Worm (Caenorhabditis elegans): ENCODE results near the gene C24H10.4.

ce11 chrX:5098935-5099334 lies 39.9 kb upstream of the C24H10.4 start:
- TF ChIP-seq skn-1 (tag; optimal IDR thresholded peaks at IDR 0.05) (no peak), blmp-1 (tag; optimal IDR thresholded peaks at IDR 0.05) (peak; percentile 98), pqm-1 (tag; optimal IDR thresholded peaks at IDR 0.05) (no peak), nhr-28 (tag; optimal IDR thresholded peaks at IDR 0.05) (no peak), ces-1 (GFP tag; optimal IDR thresholded peaks at IDR 0.05) (no peak), nhr-47 (tag; optimal IDR thresholded peaks at IDR 0.05) (no peak), nhr-76 (tag; optimal IDR thresholded peaks at IDR 0.05) (no peak), sptf-1 (tag; optimal IDR thresholded peaks at IDR 0.05) (no peak), fkh-10 (GFP tag; optimal IDR thresholded peaks at IDR 0.05) (no peak), nhr-77 (tag; optimal IDR thresholded peaks at IDR 0.05) (no peak), ama-1 (optimal IDR thresholded peaks at IDR 0.05) (no peak)

Measured in whole organism, L1 larva.